Worm (Caenorhabditis elegans): ENCODE data around the gene col-164.

Gene col-164

DNA sequence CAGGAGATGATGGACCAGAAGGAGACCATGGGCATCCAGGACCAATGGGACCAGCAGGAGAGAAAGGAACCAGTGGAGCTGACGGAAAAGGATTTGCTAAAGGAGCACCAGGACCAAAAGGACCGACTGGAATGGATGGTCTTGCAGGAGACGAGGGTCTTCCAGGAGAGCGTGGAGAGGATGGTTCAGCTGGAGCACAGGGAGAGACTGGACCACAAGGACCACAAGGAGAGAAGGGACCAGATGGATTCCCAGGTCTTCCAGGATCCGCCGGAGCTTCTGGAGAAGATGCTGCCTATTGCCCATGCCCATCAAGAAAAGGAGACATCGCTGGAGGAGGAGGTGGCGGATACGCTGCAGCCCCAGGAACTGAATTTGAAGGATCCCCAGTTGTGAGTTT lies 825 bp downstream of the col-164 start:
- TF ChIP-seq unc-62 (GFP tag; optimal IDR thresholded peaks at IDR 0.05 in 1 of 2) (peak in 1 of 2 experiments; percentile 79), unc-62 (tag; optimal IDR thresholded peaks at IDR 0.05) (no peak), pqm-1 (tag; optimal IDR thresholded peaks at IDR 0.05) (no peak), set-16 (GFP tag; IDR thresholded peaks at IDR 0.05) (peak; percentile 70)

DNA sequence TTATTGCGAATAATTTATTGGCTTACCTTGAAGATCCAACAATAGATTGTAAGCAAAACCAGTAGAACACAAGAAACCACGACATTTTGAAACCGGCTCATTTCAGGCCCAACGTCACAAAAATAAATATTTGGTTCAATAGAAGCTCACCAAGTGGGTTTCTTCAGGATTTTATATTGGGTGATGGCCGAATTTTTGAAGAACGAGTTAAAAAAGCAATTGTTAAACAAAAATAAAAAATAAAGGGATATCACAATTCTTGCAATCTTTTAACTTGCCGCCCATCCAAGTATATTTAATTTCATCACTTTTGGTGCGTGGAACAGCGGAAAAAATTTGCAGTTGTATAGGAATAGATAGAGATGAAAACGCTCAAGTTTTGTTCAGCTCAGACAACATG lies 3.5 kb downstream of the col-164 start, which contains the start of gene T21D9.2:
Gene T21D9.2 (minus strand): TSS at position 101 of the 400 bp plus-strand sequence.
- TF ChIP-seq dmd-9 (GFP tag; IDR thresholded peaks at IDR 0.05) = no peak

DNA sequence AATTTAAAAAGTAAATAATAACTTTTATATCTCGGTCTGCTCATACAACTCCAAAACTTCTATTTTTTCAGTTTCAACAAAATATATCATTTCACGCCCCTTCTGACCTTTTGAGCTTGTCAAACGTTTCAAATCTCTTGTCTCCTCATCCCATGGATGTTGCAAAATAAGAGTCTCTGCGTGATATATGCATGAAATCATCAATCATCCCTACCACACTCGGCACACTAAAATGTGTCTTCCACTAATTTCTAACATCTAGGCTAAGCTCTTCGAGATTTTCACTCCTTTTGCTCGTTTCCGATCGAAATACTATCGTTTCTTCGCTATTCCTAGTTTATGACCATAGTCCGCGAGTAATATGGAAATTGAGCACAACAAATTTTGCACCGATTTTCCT lies 5.7 kb downstream of the col-164 start:
- TF ChIP-seq nhr-48 (tag; optimal IDR thresholded peaks at IDR 0.05) = no peak
- no peak for TF ChIP-seq daf-19 (GFP tag; conservative IDR thresholded peaks at IDR 0.05)
- no peak for TF ChIP-seq mxl-3 (GFP tag; optimal IDR thresholded peaks at IDR 0.05)

DNA sequence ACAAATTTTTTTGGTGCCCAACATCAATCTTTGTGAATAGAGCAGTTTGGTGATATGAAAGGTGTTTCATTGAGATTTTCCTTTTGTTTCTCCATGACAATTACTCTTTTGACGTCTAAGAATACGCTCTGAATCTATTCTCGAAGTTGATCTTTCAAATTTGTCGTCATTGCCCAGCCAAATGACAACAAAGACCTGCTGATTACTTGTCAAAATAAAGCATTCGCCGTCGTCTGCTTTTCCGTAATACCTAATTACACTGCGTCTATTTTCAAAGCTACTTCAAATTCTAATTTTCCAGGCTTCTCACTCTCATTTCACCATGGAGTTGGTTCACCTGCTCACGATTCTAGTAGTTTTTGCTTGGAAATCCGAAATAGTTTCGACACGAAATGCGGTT lies 12.0 kb downstream of the col-164 start, which contains the start of gene F53B1.3:
Gene F53B1.3 (plus strand): TSS at position 301 of the 400 bp plus-strand sequence.
- TF ChIP-seq nhr-102 (tag; optimal IDR thresholded peaks at IDR 0.05) (no peak), nhr-11 (tag; optimal IDR thresholded peaks at IDR 0.05) (no peak), ces-1 (GFP tag; optimal IDR thresholded peaks at IDR 0.05) (no peak), Y75B8A.6 (GFP tag; IDR thresholded peaks at IDR 0.05) (no peak), saeg-2 (GFP tag; IDR thresholded peaks at IDR 0.05) (no peak), gei-8 (GFP tag; optimal IDR thresholded peaks at IDR 0.05) (no peak), ceh-28 (tag; optimal IDR thresholded peaks at IDR 0.05) (no peak), Y48G9A.11 (GFP tag; IDR thresholded peaks at IDR 0.05) (no peak), lim-7 (GFP tag; IDR thresholded peaks at IDR 0.05) (no peak), tra-1 (GFP tag; IDR thresholded peaks at IDR 0.05) (no peak), hif-1 (tag; optimal IDR thresholded peaks at IDR 0.05) (no peak), dmd-9 (GFP tag; IDR thresholded peaks at IDR 0.05) (no peak)

DNA sequence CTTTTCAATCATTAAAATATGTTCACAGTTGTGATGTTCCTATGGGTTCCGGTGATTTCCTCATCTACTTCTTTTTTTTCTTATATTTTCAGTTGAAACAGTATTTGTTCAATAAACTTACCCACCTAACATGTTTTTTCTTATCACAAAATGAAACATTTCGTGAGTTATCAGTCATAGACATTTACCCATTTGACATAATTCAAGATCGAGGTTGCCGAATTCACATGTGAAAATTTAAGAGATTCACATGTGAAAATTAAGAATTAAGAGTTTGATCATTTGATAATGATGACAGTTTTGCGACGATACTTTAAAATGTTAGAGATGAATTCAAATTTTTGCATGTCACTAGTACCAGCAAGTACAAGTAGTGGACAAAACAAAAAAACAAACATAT lies 14.1 kb downstream of the col-164 start:
- no peak for TF ChIP-seq F37D6.2 (tag; optimal IDR thresholded peaks at IDR 0.05)
- TF ChIP-seq nhr-111 (GFP tag; optimal IDR thresholded peaks at IDR 0.05) = no peak
- no peak for TF ChIP-seq mdt-29 (GFP tag; IDR thresholded peaks at IDR 0.05)
- no peak for TF ChIP-seq nhr-42 (GFP tag; IDR thresholded peaks at IDR 0.05)
- TF ChIP-seq pqm-1 (tag; optimal IDR thresholded peaks at IDR 0.05) = peak; percentile 70
- TF ChIP-seq skn-1 (tag; optimal IDR thresholded peaks at IDR 0.05) = no peak
- no peak for TF ChIP-seq dpl-1 (GFP tag; optimal IDR thresholded peaks at IDR 0.05)
- no peak for TF ChIP-seq madf-5 (GFP tag; IDR thresholded peaks at IDR 0.05)
- TF ChIP-seq saeg-2 (GFP tag; IDR thresholded peaks at IDR 0.05) = no peak
- no peak for TF ChIP-seq lim-7 (GFP tag; IDR thresholded peaks at IDR 0.05)
- TF ChIP-seq aha-1 (tag) = peak; percentile 5
- no peak for TF ChIP-seq daf-16 (GFP tag; optimal IDR thresholded peaks at IDR 0.05)
- TF ChIP-seq daf-16 (tag; optimal IDR thresholded peaks at IDR 0.05) = peak; percentile 65
- no peak for TF ChIP-seq gei-8 (GFP tag; optimal IDR thresholded peaks at IDR 0.05)
- no peak for TF ChIP-seq lin-1 (GFP tag; IDR thresholded peaks at IDR 0.05)
- no peak for TF ChIP-seq spr-3 (GFP tag; optimal IDR thresholded peaks at IDR 0.05)
- TF ChIP-seq ces-1 (GFP tag; optimal IDR thresholded peaks at IDR 0.05) = no peak
- TF ChIP-seq lin-38 (GFP tag; IDR thresholded peaks at IDR 0.05) = no peak
- no peak for TF ChIP-seq F26F4.8 (GFP tag; conservative IDR thresholded peaks at IDR 0.05)
- no peak for TF ChIP-seq Y48G9A.11 (GFP tag; IDR thresholded peaks at IDR 0.05)
- TF ChIP-seq pha-4 (GFP tag; IDR thresholded peaks at IDR 0.05) = no peak
- no peak for TF ChIP-seq pha-4 (tag; optimal IDR thresholded peaks at IDR 0.05)
- TF ChIP-seq unc-130 (GFP tag; optimal IDR thresholded peaks at IDR 0.05) = no peak
- TF ChIP-seq nhr-76 (tag; optimal IDR thresholded peaks at IDR 0.05) = no peak
- TF ChIP-seq fkh-10 (GFP tag; optimal IDR thresholded peaks at IDR 0.05) = no peak
- no peak for TF ChIP-seq daf-12 (tag; optimal IDR thresholded peaks at IDR 0.05)
- no peak for TF ChIP-seq snpc-1.2 (GFP tag; IDR thresholded peaks at IDR 0.05)
- TF ChIP-seq hlh-11 (tag; optimal IDR thresholded peaks at IDR 0.05) = peak; percentile 69
- TF ChIP-seq ceh-62 (tag; optimal IDR thresholded peaks at IDR 0.05) = no peak
- TF ChIP-seq nhr-237 (tag; optimal IDR thresholded peaks at IDR 0.05) = no peak
- TF ChIP-seq ZK546.5 (tag; optimal IDR thresholded peaks at IDR 0.05) = no peak
- no peak for TF ChIP-seq unc-62 (GFP tag; optimal IDR thresholded peaks at IDR 0.05 in 1 of 2)
- no peak for TF ChIP-seq unc-62 (tag; optimal IDR thresholded peaks at IDR 0.05)
- no peak for TF ChIP-seq daf-19 (GFP tag; conservative IDR thresholded peaks at IDR 0.05)
- no peak for TF ChIP-seq zip-11 (GFP tag; IDR thresholded peaks at IDR 0.05)
